Fruit fly (Drosophila melanogaster) whole organism, embryonic: Measurements from ENCODE around the gene CG9628.

Experiments used
- Awh ChIP-seq: fragments of 200-800 bp; sonication (Bioruptor generic); IDR thresholded peaks from 2 replicates; pipeline ENCODE4, ENCODE4 v1.3.6; 2022; ENCODE audit warnings: missing biosample characterization, missing genetic modification characterization
- CG11696 ChIP-seq: fragments of 200-800 bp; sonication (Bioruptor generic); IDR thresholded peaks from 2 replicates; pipeline ENCODE4 v1.3.6; 2022; ENCODE audit warnings: missing biosample characterization, missing genetic modification characterization
- CG12942 ChIP-seq: fragments of 200-800 bp; sonication (Bioruptor generic); optimal IDR thresholded peaks from 3 replicates; lab custom pipeline; 2016; ENCODE audit warnings: missing biosample characterization, missing genetic modification characterization
- CG15696 ChIP-seq: fragments of 200-800 bp; sonication (Bioruptor generic); optimal IDR thresholded peaks from 2 replicates; lab custom pipeline; 2019; ENCODE audit warnings: missing biosample characterization, mild to moderate bottlenecking, missing genetic modification characterization, moderate library complexity
- CG1603 ChIP-seq: fragments of 200-800 bp; sonication (Bioruptor generic); optimal IDR thresholded peaks from 2 replicates; lab custom pipeline; 2019; ENCODE audit warnings: missing biosample characterization, mild to moderate bottlenecking, missing genetic modification characterization, moderate library complexity
- CG17186 ChIP-seq: fragments of 200-800 bp; sonication (Bioruptor generic); optimal IDR thresholded peaks from 3 replicates; lab custom pipeline; 2017; ENCODE audit warnings: missing biosample characterization, missing genetic modification reagents, missing genetic modification characterization
- CG17912 ChIP-seq: fragments of 200-800 bp; sonication (Bioruptor generic); optimal IDR thresholded peaks from 2 replicates; lab custom pipeline; 2018; ENCODE audit warnings: missing biosample characterization, mild to moderate bottlenecking, missing genetic modification characterization
- CG1832 ChIP-seq: fragments of 200-800 bp; sonication (Bioruptor generic); optimal IDR thresholded peaks from 2 replicates; lab custom pipeline; 2017; ENCODE audit warnings: missing biosample characterization, mild to moderate bottlenecking, missing genetic modification characterization, inconsistent platforms
- CG2202 ChIP-seq: fragments of 200-800 bp; sonication (Bioruptor generic); optimal IDR thresholded peaks from 2 replicates; lab custom pipeline; 2018; ENCODE audit warnings: missing biosample characterization, mild to moderate bottlenecking, missing genetic modification characterization
- CG2712 ChIP-seq: fragments of 200-800 bp; optimal IDR thresholded peaks from 3 replicates; lab custom pipeline; 2019; ENCODE audit warnings: missing biosample characterization, mild to moderate bottlenecking, missing genetic modification characterization, moderate library complexity
- CG32532 ChIP-seq: fragments of 200-800 bp; sonication (Bioruptor generic); IDR thresholded peaks from 2 replicates; pipeline ENCODE4 v1.3.6; 2022; ENCODE audit warnings: missing biosample characterization, missing genetic modification characterization
- CG3838 ChIP-seq: fragments of 200-800 bp; sonication (Bioruptor generic); optimal IDR thresholded peaks from 3 replicates; lab custom pipeline; 2016; ENCODE audit warnings: missing biosample characterization, missing genetic modification characterization
- CG4730 ChIP-seq: fragments of 200-800 bp; sonication (Bioruptor generic); IDR thresholded peaks from 2 replicates; pipeline ENCODE4 v1.3.6; 2022; ENCODE audit warnings: missing biosample characterization, missing genetic modification characterization
- CG8388 ChIP-seq: fragments of 200-800 bp; sonication (Bioruptor generic); optimal IDR thresholded peaks from 2 replicates; lab custom pipeline; 2019; ENCODE audit warnings: missing biosample characterization, mild to moderate bottlenecking, missing genetic modification characterization, moderate library complexity
- CG8944 ChIP-seq: fragments of 200-800 bp; sonication (Bioruptor generic); optimal IDR thresholded peaks from 3 replicates; lab custom pipeline; 2016; ENCODE audit warnings: missing biosample characterization, missing genetic modification characterization
- Ets65A ChIP-seq: fragments of 200-800 bp; sonication (Bioruptor generic); peaks from one replicate; lab custom pipeline; 2016; ENCODE audit warnings: missing biosample characterization, missing genetic modification characterization
- Ets97D ChIP-seq: fragments of 200-800 bp; sonication (Bioruptor generic); optimal IDR thresholded peaks from 3 replicates; lab custom pipeline; 2016; ENCODE audit warnings: missing biosample characterization, missing genetic modification characterization
- Fer1 ChIP-seq: fragments of 200-800 bp; sonication (Bioruptor generic); optimal IDR thresholded peaks from 2 replicates; lab custom pipeline; 2017; ENCODE audit warnings: missing biosample characterization, mild to moderate bottlenecking, missing genetic modification characterization
- H2.0 ChIP-seq: fragments of 200-800 bp; sonication (Bioruptor generic); IDR thresholded peaks from 2 replicates; pipeline ENCODE4 v1.3.6; 2022; ENCODE audit warnings: missing biosample characterization, missing genetic modification characterization
- Myb ChIP-seq: fragments of 200-800 bp; sonication (Bioruptor generic); optimal IDR thresholded peaks from 2 replicates; lab custom pipeline; 2016; ENCODE audit warnings: missing biosample characterization, missing genetic modification characterization
- NC2β ChIP-seq: fragments of 200-800 bp; sonication (Bioruptor generic); optimal IDR thresholded peaks from 2 replicates; lab custom pipeline; 2016; ENCODE audit warnings: missing biosample characterization, missing genetic modification characterization
- NFAT ChIP-seq: fragments of 200-800 bp; sonication (Bioruptor generic); IDR thresholded peaks from 2 replicates; pipeline ENCODE4 v1.3.6; 2022; ENCODE audit warnings: missing biosample characterization, missing genetic modification characterization
- Nf-YA ChIP-seq: fragments of 200-800 bp; sonication (Bioruptor generic); IDR thresholded peaks from 2 replicates; pipeline ENCODE4 v1.3.6; 2022; ENCODE audit warnings: missing biosample characterization, missing genetic modification characterization
- Optix ChIP-seq: fragments of 200-800 bp; sonication (Bioruptor generic); IDR thresholded peaks from 3 replicates; pipeline ENCODE4 v1.3.6; 2022; ENCODE audit warnings: missing biosample characterization, missing genetic modification characterization
- Ptx1 ChIP-seq: fragments of 200-800 bp; sonication (Bioruptor generic); IDR thresholded peaks from 2 replicates; pipeline ENCODE4 v1.3.6; 2022; ENCODE audit warnings: missing biosample characterization, missing genetic modification characterization
- Six4 ChIP-seq: fragments of 200-800 bp; sonication (Bioruptor generic); optimal IDR thresholded peaks from 2 replicates; lab custom pipeline; 2016; ENCODE audit warnings: missing biosample characterization, missing genetic modification characterization
- Sox102F ChIP-seq: fragments of 200-800 bp; sonication (Bioruptor generic); optimal IDR thresholded peaks from 2 replicates; lab custom pipeline; 2018; ENCODE audit warnings: missing biosample characterization, mild to moderate bottlenecking, missing genetic modification characterization, moderate library complexity
- aop ChIP-seq: fragments of 200-800 bp; sonication (Bioruptor generic); IDR thresholded peaks from 2 replicates; pipeline ENCODE4 v1.3.6; 2022; ENCODE audit warnings: missing biosample characterization, missing genetic modification characterization
- ap ChIP-seq: fragments of 200-800 bp; sonication (Bioruptor generic); IDR thresholded peaks from 2 replicates; pipeline ENCODE4 v1.3.6; 2022; ENCODE audit warnings: missing biosample characterization, missing genetic modification characterization
- bsh ChIP-seq, 2 experiments: fragments of 200-800 bp; sonication (Bioruptor generic); optimal IDR thresholded peaks; 2 replicates each; lab custom pipeline; 2017 to 2018; ENCODE audit warnings: mild to moderate bottlenecking in 2 of 2, missing biosample characterization in 2 of 2, missing genetic modification characterization in 2 of 2, moderate library complexity in 1 of 2
- cg ChIP-seq: fragments of 200-800 bp; sonication (Bioruptor generic); optimal IDR thresholded peaks from 3 replicates; lab custom pipeline; 2019; ENCODE audit warnings: missing biosample characterization, mild to moderate bottlenecking, missing genetic modification characterization, moderate library complexity
- crol ChIP-seq: fragments of 200-800 bp; sonication (Bioruptor generic); IDR thresholded peaks from 2 replicates; pipeline ENCODE4 v1.3.6; 2022; ENCODE audit warnings: missing biosample characterization, missing genetic modification characterization
- da ChIP-seq: fragments of 200-800 bp; sonication (Bioruptor generic); optimal IDR thresholded peaks from 2 replicates; lab custom pipeline; 2016; ENCODE audit warnings: missing biosample characterization, missing genetic modification characterization
- danr ChIP-seq: fragments of 200-800 bp; sonication (Bioruptor generic); IDR thresholded peaks from 2 replicates; pipeline ENCODE4 v1.3.6; 2022; ENCODE audit warnings: missing biosample characterization, missing genetic modification characterization
- dysf ChIP-seq: fragments of 200-800 bp; sonication (Bioruptor generic); IDR thresholded peaks from 3 replicates; pipeline ENCODE4 v1.3.6; 2022; ENCODE audit warnings: missing biosample characterization, missing genetic modification characterization
- eve ChIP-seq, 2 experiments: fragments of >200 bp; optimal IDR thresholded peaks; 2 replicates each; lab custom pipeline; 2017; ENCODE audit warnings: missing biosample characterization in 2 of 2, missing genetic modification characterization in 2 of 2
- gro ChIP-seq: fragments of 200-800 bp; sonication (Bioruptor generic); optimal IDR thresholded peaks from 2 replicates; lab custom pipeline; 2016; ENCODE audit warnings: missing biosample characterization, missing genetic modification characterization
- h ChIP-seq: fragments of >200 bp; optimal IDR thresholded peaks from 2 replicates; lab custom pipeline; 2017
- hb ChIP-seq: fragments of 200-800 bp; sonication (Bioruptor generic); IDR thresholded peaks from 3 replicates; pipeline ENCODE4 v1.3.6; 2022; ENCODE audit warnings: missing biosample characterization, missing genetic modification characterization; ENCODE audit not compliant: partially characterized antibody
- hth ChIP-seq: fragments of >200 bp; optimal IDR thresholded peaks from 2 replicates; lab custom pipeline; 2017; ENCODE audit warnings: inconsistent platforms
- ind ChIP-seq: fragments of 200-800 bp; sonication (Bioruptor generic); optimal IDR thresholded peaks from 3 replicates; lab custom pipeline; 2016; ENCODE audit warnings: missing biosample characterization, missing genetic modification characterization
- kay ChIP-seq: fragments of 200-800 bp; sonication (Bioruptor generic); optimal IDR thresholded peaks from 2 replicates; lab custom pipeline; 2016; ENCODE audit warnings: missing biosample characterization, missing genetic modification characterization
- lbe ChIP-seq: fragments of 200-800 bp; sonication (Bioruptor generic); optimal IDR thresholded peaks from 2 replicates; lab custom pipeline; 2016; ENCODE audit warnings: missing biosample characterization, mild to moderate bottlenecking, missing genetic modification characterization
- lmd ChIP-seq: fragments of 200-800 bp; sonication (Bioruptor generic); IDR thresholded peaks from 2 replicates; pipeline ENCODE4 v1.3.6; 2022; ENCODE audit warnings: missing biosample characterization, missing genetic modification characterization
- nom ChIP-seq: fragments of 200-800 bp; sonication (Bioruptor generic); optimal IDR thresholded peaks from 2 replicates; lab custom pipeline; 2017; ENCODE audit warnings: missing biosample characterization, missing genetic modification characterization, mild to moderate bottlenecking, moderate library complexity, missing genetic modification reagents
- prd ChIP-seq, 3 experiments: fragments of >200 bp in 2 of 3; fragments of 200-800 bp in 1 of 3; sonication (Bioruptor generic) in 1 of 3; optimal IDR thresholded peaks in 2 of 3; IDR thresholded peaks in 1 of 3; 2 replicates in 2 of 3; 3 replicates in 1 of 3; pipeline versions ENCODE4 v1.3.6 to Lab custom; 2017 to 2022; ENCODE audit warnings: missing biosample characterization in 1 of 3, missing genetic modification characterization in 1 of 3
- pum ChIP-seq: fragments of 200-800 bp; sonication (Bioruptor generic); optimal IDR thresholded peaks from 2 replicates; lab custom pipeline; 2016; ENCODE audit warnings: missing biosample characterization, missing genetic modification characterization
- schlank ChIP-seq: fragments of 200-800 bp; sonication (Bioruptor generic); optimal IDR thresholded peaks from 2 replicates; lab custom pipeline; 2018; ENCODE audit warnings: missing biosample characterization, mild to moderate bottlenecking, missing genetic modification characterization
- slou ChIP-seq: fragments of 200-800 bp; sonication (Bioruptor generic); optimal IDR thresholded peaks from 3 replicates; lab custom pipeline; 2016; ENCODE audit warnings: missing biosample characterization, missing genetic modification characterization
- yki ChIP-seq: fragments of >200 bp; optimal IDR thresholded peaks from 3 replicates; lab custom pipeline; 2018
- z ChIP-seq: fragments of 200-800 bp; sonication (Bioruptor generic); IDR thresholded peaks from 3 replicates; pipeline ENCODE4 v1.3.6; 2022; ENCODE audit warnings: missing biosample characterization, missing genetic modification characterization

Gene CG9628

DNA sequence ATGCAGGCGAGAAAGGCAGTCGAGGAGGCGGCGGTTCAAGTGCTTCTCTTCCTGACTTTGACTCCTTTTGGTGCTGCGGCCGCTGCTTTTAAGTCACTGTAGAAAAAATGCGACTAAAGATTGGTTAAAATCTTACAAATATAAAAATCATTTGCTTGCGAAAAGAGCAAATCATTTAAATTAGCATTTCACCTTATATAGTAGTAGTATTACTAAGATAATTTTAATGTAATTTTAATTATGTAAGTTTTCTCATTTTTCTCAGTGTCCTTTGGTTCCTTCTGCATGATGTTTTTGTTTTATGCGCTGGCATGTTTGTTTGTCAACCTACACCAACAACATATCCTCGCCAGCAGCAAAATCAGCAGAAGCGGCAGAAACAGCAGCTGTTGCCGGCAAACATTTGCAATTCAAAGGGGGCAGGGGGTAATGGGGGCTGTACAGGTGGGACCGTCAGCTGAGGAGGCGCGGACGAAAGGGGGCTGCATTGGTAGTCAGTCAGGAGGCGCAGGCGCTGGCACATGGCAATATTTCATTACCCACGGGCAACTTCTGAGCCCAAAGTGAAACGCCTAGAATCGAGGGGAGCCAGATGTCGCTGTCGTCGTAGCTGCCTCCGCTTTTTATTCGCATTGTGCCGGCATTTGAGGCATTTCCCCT lies 24.7 kb downstream of the CG9628 start (continued):
- TF ChIP-seq CG1832 (GFP tag; lab: Kevin White, UChicago) (no peak), lbe (peak; percentile 73), hth (no peak), nom (peak; percentile 49), Fer1 (GFP tag; lab: Kevin White, UChicago) (no peak), Myb (GFP tag; lab: Kevin White, UChicago) (no peak), z (no peak), gro (GFP tag; lab: Kevin White, UChicago) (no peak), CG1603 (no peak), slou (GFP tag; lab: Kevin White, UChicago) (no peak), dysf (GFP tag; lab: Robert Waterston, UW) (no peak), CG8388 (GFP tag; lab: Kevin White, UChicago) (no peak), CG2712 (tag; lab: Kevin White, UChicago) (peak; percentile 4), prd (optimal IDR thresholded peaks at IDR 0.05; lab: Kevin White, UChicago) (no peak), prd (GFP tag; IDR thresholded peaks at IDR 0.05; lab: Robert Waterston, UW) (0 out of 3 replicates have a peak, but pooled peaks have one; percentile 22), danr (no peak), Ets97D (GFP tag; lab: Kevin White, UChicago) (no peak), Ets65A (GFP tag; lab: Kevin White, UChicago) (peak; percentile 57), CG15696 (tag; lab: Kevin White, UChicago) (no peak), CG8944 (GFP tag; lab: Kevin White, UChicago) (no peak), Sox102F (GFP tag; lab: Kevin White, UChicago) (no peak), Six4 (GFP tag; lab: Kevin White, UChicago) (no peak), pum (GFP tag; lab: Kevin White, UChicago) (no peak), schlank (tag; lab: Kevin White, UChicago) (no peak), CG3838 (GFP tag; lab: Kevin White, UChicago) (no peak)

DNA sequence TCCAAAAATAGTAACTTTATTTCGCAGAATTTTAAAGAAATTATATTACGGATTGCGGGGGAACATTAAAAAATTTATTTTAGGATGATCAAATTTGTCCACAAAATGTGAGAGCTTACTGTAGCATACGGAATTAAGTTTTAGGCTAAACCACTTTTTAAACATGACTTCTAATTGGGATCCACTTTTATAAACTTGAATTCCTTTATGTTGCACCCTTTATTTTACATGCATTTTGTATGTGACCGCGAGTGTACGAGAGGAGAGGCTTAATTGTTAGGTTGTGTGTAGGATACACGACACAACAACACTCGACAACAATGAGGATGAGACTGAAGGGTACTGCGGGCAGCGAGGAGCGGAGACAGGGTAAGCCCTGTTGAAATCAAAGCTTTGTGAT lies 26.3 kb downstream of the CG9628 start:
- TF ChIP-seq CG11696 (GFP tag; lab: Robert Waterston, UW) (peak; percentile 70), bsh (GFP tag; optimal IDR thresholded peaks at IDR 0.05; lab: Kevin White, UChicago) (peak in 1 of 2 experiments; percentile 47), crol (GFP tag; lab: Robert Waterston, UW) (peak; percentile 55), NC2β (GFP tag; lab: Kevin White, UChicago) (no peak), eve (GFP tag; optimal IDR thresholded peaks at IDR 0.05; lab: Kevin White, UChicago) (peak in 1 of 2 experiments; percentile 29), CG12942 (GFP tag; lab: Kevin White, UChicago) (no peak)

DNA sequence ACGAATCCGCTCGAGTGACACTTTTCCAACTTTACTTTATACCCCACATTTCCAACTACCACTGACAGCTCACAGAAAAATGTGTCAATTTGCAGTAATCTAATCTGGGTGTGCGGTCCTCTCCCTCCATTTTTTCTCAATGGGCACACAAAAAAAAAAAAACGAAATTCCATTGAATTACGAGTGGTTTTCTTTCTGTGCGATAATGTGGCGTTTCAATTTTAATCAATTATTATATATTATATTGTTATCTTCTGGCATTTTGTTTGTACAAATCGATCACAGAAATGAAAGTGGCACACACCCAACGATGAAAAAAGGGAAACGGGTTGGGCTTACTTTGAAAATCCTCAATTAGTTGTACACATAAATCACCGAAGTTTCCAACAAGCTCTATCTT lies 27.8 kb downstream of the CG9628 start:
- no peak for TF ChIP-seq NFAT
- TF ChIP-seq yki (lab: Kevin White, UChicago) = no peak
- TF ChIP-seq CG2202 (tag; lab: Kevin White, UChicago) = no peak
- TF ChIP-seq da (GFP tag; lab: Kevin White, UChicago) = no peak
- no peak for TF ChIP-seq ap (GFP tag; lab: Robert Waterston, UW)
- no peak for TF ChIP-seq cg (GFP tag; lab: Kevin White, UChicago)
- TF ChIP-seq CG17186 (GFP tag; lab: Kevin White, UChicago) = no peak
- TF ChIP-seq CG32532 (GFP tag; lab: Robert Waterston, UW) = no peak
- no peak for TF ChIP-seq hb (GFP tag; lab: Robert Waterston, UW)
- no peak for TF ChIP-seq CG17912 (GFP tag; lab: Kevin White, UChicago)
- TF ChIP-seq CG4730 (GFP tag; lab: Robert Waterston, UW) = no peak
- TF ChIP-seq Awh = no peak
- no peak for TF ChIP-seq kay (GFP tag; lab: Kevin White, UChicago)
- TF ChIP-seq Ets97D (GFP tag; lab: Kevin White, UChicago) = no peak
- TF ChIP-seq ind (GFP tag; lab: Kevin White, UChicago) = no peak
- no peak for TF ChIP-seq H2.0 (GFP tag; lab: Robert Waterston, UW)
- TF ChIP-seq h (lab: Kevin White, UChicago) = no peak
- no peak for TF ChIP-seq lmd (GFP tag; lab: Robert Waterston, UW)
- TF ChIP-seq aop (GFP tag; lab: Robert Waterston, UW) = no peak
- no peak for TF ChIP-seq Ptx1 (GFP tag; lab: Robert Waterston, UW)
- no peak for TF ChIP-seq CG3838 (GFP tag; lab: Kevin White, UChicago)
- no peak for TF ChIP-seq Optix (GFP tag; lab: Robert Waterston, UW)
- TF ChIP-seq Nf-YA (GFP tag; lab: Robert Waterston, UW) = no peak
